Worm (Caenorhabditis elegans): ENCODE measurements around the gene men-1.

Gene men-1

DNA sequence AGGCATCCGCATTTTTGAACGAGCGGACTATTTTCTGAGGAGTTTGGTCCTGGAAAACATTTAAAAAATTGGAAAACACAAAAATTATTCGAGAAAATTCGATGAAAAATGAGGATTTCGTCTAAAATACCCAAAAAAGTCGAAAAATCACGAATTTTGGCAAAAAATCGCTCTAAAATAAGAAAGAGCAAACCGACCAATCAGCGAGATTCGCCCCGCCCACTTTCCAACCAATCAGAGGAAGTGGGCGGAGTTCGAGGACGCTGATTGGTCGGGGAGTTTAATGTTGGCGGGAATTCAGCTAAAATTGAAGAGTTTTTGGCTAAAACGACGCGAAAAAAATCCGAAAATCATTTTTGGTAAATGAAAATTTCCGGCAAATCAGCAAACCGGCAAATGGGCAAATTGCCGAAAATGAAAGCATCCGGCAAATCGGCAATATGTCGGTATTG is 35.2 kb upstream of the men-1 start, which contains the start of gene Y54G11A.1:
TSS of gene Y54G11A.1 (minus strand) at position 51 of the 452 bp plus-strand sequence.
- TF ChIP-seq B0035.1 (tag; optimal IDR thresholded peaks at IDR 0.05) (no peak), K11D2.4 (GFP tag; IDR thresholded peaks at IDR 0.05) (no peak), ccch-3 (GFP tag; optimal IDR thresholded peaks at IDR 0.05) (no peak), ztf-18 (tag; optimal IDR thresholded peaks at IDR 0.05) (no peak), lag-1 (GFP tag; IDR thresholded peaks at IDR 0.05) (no peak), cebp-2 (GFP tag; IDR thresholded peaks at IDR 0.05) (no peak)

DNA sequence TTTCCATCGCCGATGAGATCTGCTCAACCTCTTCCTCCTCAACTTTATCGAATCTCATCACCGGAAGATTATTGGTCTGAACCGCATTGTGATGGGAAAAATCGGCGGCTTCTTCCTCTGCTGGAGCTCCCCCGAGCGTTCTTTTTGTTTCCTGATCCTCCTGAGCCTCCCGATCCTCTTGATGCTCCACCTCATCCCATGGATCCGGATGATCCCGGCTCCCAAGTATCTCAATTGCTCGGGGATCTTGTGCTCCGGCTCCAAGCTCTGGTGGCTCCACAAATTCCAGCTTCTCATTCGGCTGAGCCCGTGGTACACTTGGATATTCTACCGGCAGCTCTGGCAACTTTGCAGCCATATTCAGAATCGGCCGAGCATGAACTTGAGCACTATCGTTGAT is 24.0 kb upstream of the men-1 start:
- TF ChIP-seq zfh-2 (GFP tag; conservative IDR thresholded peaks at IDR 0.05) (peak; percentile 54), B0019.2 (GFP tag; conservative IDR thresholded peaks at IDR 0.05) (no peak), egrh-3 (GFP tag; IDR thresholded peaks at IDR 0.05) (peak; percentile 45; the same call in 1 of the 2 replicates)

DNA sequence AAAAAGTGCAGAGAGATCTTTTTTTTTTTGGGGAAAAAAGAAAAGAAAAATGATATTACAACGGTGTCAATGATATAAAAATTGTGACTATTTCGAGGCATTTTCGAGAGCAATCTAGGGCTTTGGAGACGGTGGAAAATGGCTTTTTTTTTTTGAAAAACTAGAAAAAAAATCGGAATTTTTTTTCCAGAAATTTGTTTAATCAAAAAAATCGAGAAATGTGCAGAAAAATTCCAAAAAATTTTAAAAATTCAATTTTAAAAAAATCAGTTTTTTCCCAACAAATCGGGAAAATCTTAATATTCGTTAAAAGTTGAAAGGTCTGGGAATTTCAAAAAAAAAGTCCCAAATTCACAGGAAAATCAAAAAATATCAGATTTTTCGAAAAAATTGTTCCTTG is 22.9 kb upstream of the men-1 start, which contains the start of gene Y54G11A.19:
TSS of gene Y54G11A.19 (minus strand) at position 101 of the 400 bp plus-strand sequence.
- TF ChIP-seq ceh-79 (tag; optimal IDR thresholded peaks at IDR 0.05) (no peak), aptf-3 (GFP tag; IDR thresholded peaks at IDR 0.05) (no peak), dpff-1 (tag; optimal IDR thresholded peaks at IDR 0.05) (no peak), cebp-1 (GFP tag; IDR thresholded peaks at IDR 0.05) (no peak), cebp-1 (tag; optimal IDR thresholded peaks at IDR 0.05) (no peak), F23B12.7 (tag; optimal IDR thresholded peaks at IDR 0.05; ENCODE audit: insufficient read depth) (no peak), rec-8 (tag; optimal IDR thresholded peaks at IDR 0.05) (no peak), tbp1 (GFP tag; optimal IDR thresholded peaks at IDR 0.05) (no peak), mel-28 (tag; optimal IDR thresholded peaks at IDR 0.05; ENCODE audit: borderline replicate concordance) (no peak), ekl-4 (GFP tag; IDR thresholded peaks at IDR 0.05) (no peak), K12H6.12 (tag; optimal IDR thresholded peaks at IDR 0.05) (no peak), hmg-20 (GFP tag; IDR thresholded peaks at IDR 0.05) (no peak), lsl-1 (GFP tag; optimal IDR thresholded peaks at IDR 0.05) (no peak), mes-4 (tag; optimal IDR thresholded peaks at IDR 0.05) (no peak), nhr-179 (tag; optimal IDR thresholded peaks at IDR 0.05) (no peak), F57A8.1 (GFP tag; optimal IDR thresholded peaks at IDR 0.05) (no peak), mcd-1 (GFP tag; IDR thresholded peaks at IDR 0.05) (no peak), hmg-1.2 (GFP tag; IDR thresholded peaks at IDR 0.05) (no peak), lin-40 (tag; optimal IDR thresholded peaks at IDR 0.05) (no peak)

ce11 chrII:14255850-14256249 is 21.9 kb upstream of the men-1 start:
- TF ChIP-seq egl-18 (GFP tag; IDR thresholded peaks at IDR 0.05) (no peak), ztf-3 (GFP tag; optimal IDR thresholded peaks at IDR 0.05) (no peak), mel-28 (tag; optimal IDR thresholded peaks at IDR 0.05; ENCODE audit: borderline replicate concordance) (peak; percentile 26), Y56A3A.18 (GFP tag; IDR thresholded peaks at IDR 0.05) (no peak), efl-1 (GFP tag; optimal IDR thresholded peaks at IDR 0.05) (no peak), ztf-6 (GFP tag; IDR thresholded peaks at IDR 0.05) (no peak), nhr-27 (tag; optimal IDR thresholded peaks at IDR 0.05) (no peak), hrde-1 (tag; optimal IDR thresholded peaks at IDR 0.05; ENCODE audit: borderline replicate concordance) (peak; percentile 65), ceh-91 (GFP tag; IDR thresholded peaks at IDR 0.05) (0 out of 2 replicates have a peak, but pooled peaks have one; percentile 19), unc-130 (GFP tag; optimal IDR thresholded peaks at IDR 0.05) (no peak), K12H6.12 (tag; optimal IDR thresholded peaks at IDR 0.05) (no peak), lin-26 (GFP tag; IDR thresholded peaks at IDR 0.05) (no peak), ceh-58 (GFP tag; IDR thresholded peaks at IDR 0.05) (no peak), repo-1 (tag; optimal IDR thresholded peaks at IDR 0.05) (peak; percentile 19), xnd-1 (tag; optimal IDR thresholded peaks at IDR 0.05) (peak; percentile 29), cebp-1 (GFP tag; IDR thresholded peaks at IDR 0.05) (0 out of 2 replicates have a peak, but pooled peaks have one; percentile 8), cebp-1 (tag; optimal IDR thresholded peaks at IDR 0.05) (no peak), somi-1 (GFP tag; optimal IDR thresholded peaks at IDR 0.05) (no peak), atf-7 (tag; optimal IDR thresholded peaks at IDR 0.05) (peak; percentile 45), T26A5.8 (tag; optimal IDR thresholded peaks at IDR 0.05) (no peak), him-1 (tag; optimal IDR thresholded peaks at IDR 0.05) (peak; percentile 37)

All from whole organism, young adult.